Fruit fly (Drosophila melanogaster) whole organism, embryonic: ENCODE results near the gene Mrp5.

Experiments
- BtbVII ChIP-seq: fragments of 200-800 bp; sonication (Bioruptor generic); optimal IDR thresholded peaks from 3 replicates; lab custom pipeline; 2017; ENCODE audit warnings: missing biosample characterization, mild to moderate bottlenecking, missing genetic modification characterization
- CG1024 ChIP-seq: fragments of 200-800 bp; sonication (Bioruptor generic); IDR thresholded peaks from 2 replicates; pipeline ENCODE4 v1.3.6; 2022; ENCODE audit warnings: missing biosample characterization, missing genetic modification characterization
- CG10366 ChIP-seq: fragments of 200-800 bp; sonication (Bioruptor generic); IDR thresholded peaks from 2 replicates; pipeline ENCODE4 v1.3.6; 2022; ENCODE audit warnings: missing biosample characterization, missing genetic modification characterization
- CG11085 ChIP-seq: fragments of 200-800 bp; sonication (Bioruptor generic); IDR thresholded peaks from 2 replicates; pipeline ENCODE4 v1.3.6; 2022; ENCODE audit warnings: missing biosample characterization, missing genetic modification characterization
- CG12769 ChIP-seq: fragments of 200-800 bp; sonication (Bioruptor generic); optimal IDR thresholded peaks from 2 replicates; lab custom pipeline; 2019; ENCODE audit warnings: missing biosample characterization, mild to moderate bottlenecking, missing genetic modification characterization, moderate library complexity
- CG13424 ChIP-seq: fragments of 200-800 bp; sonication (Bioruptor generic); optimal IDR thresholded peaks from 2 replicates; lab custom pipeline; 2019; ENCODE audit warnings: missing biosample characterization, mild to moderate bottlenecking, missing genetic modification characterization, moderate library complexity
- CG15514 ChIP-seq: fragments of 200-800 bp; sonication (Bioruptor generic); optimal IDR thresholded peaks from 3 replicates; lab custom pipeline; 2017; ENCODE audit warnings: missing biosample characterization, missing genetic modification characterization, mild to moderate bottlenecking, moderate library complexity, missing genetic modification reagents
- CG15601 ChIP-seq: fragments of 200-800 bp; sonication (Bioruptor generic); optimal IDR thresholded peaks from 3 replicates; lab custom pipeline; 2019; ENCODE audit warnings: missing biosample characterization, mild to moderate bottlenecking, missing genetic modification characterization, moderate library complexity
- CG15696 ChIP-seq: fragments of 200-800 bp; sonication (Bioruptor generic); optimal IDR thresholded peaks from 2 replicates; lab custom pipeline; 2019; ENCODE audit warnings: missing biosample characterization, mild to moderate bottlenecking, missing genetic modification characterization, moderate library complexity
- CG1602 ChIP-seq: fragments of 200-800 bp; sonication (Bioruptor generic); optimal IDR thresholded peaks from 3 replicates; lab custom pipeline; 2016; ENCODE audit warnings: missing biosample characterization, missing genetic modification characterization
- CG18599 ChIP-seq: fragments of 200-800 bp; sonication (Bioruptor generic); optimal IDR thresholded peaks from 3 replicates; lab custom pipeline; 2017; ENCODE audit warnings: missing biosample characterization, missing genetic modification characterization, mild to moderate bottlenecking, moderate library complexity, missing genetic modification reagents
- CG2889 ChIP-seq: fragments of 200-800 bp; sonication (Bioruptor generic); IDR thresholded peaks from 3 replicates; pipeline ENCODE4 v1.3.6; 2022; ENCODE audit warnings: missing biosample characterization, missing genetic modification characterization
- CG30403 ChIP-seq: fragments of 200-800 bp; sonication (Bioruptor generic); optimal IDR thresholded peaks from 3 replicates; lab custom pipeline; 2016; ENCODE audit warnings: missing biosample characterization, missing genetic modification characterization
- CG34224 ChIP-seq: fragments of 200-800 bp; sonication (Bioruptor generic); IDR thresholded peaks from 3 replicates; pipeline ENCODE4 v1.3.6; 2022; ENCODE audit warnings: missing biosample characterization, missing genetic modification characterization; ENCODE audit not compliant: partially characterized antibody
- CG7928 ChIP-seq: fragments of 200-800 bp; sonication (Bioruptor generic); optimal IDR thresholded peaks from 2 replicates; lab custom pipeline; 2017; ENCODE audit warnings: missing biosample characterization, mild to moderate bottlenecking, missing genetic modification characterization
- CG8359 ChIP-seq: fragments of 200-800 bp; sonication (Bioruptor generic); optimal IDR thresholded peaks from 2 replicates; lab custom pipeline; 2017; ENCODE audit warnings: missing biosample characterization, mild to moderate bottlenecking, missing genetic modification characterization, borderline replicate concordance
- CG8388 ChIP-seq: fragments of 200-800 bp; sonication (Bioruptor generic); optimal IDR thresholded peaks from 2 replicates; lab custom pipeline; 2019; ENCODE audit warnings: missing biosample characterization, mild to moderate bottlenecking, missing genetic modification characterization, moderate library complexity
- D19B ChIP-seq: fragments of 200-800 bp; sonication (Bioruptor generic); optimal IDR thresholded peaks from 2 replicates; lab custom pipeline; 2017; ENCODE audit warnings: missing biosample characterization, mild to moderate bottlenecking, missing genetic modification characterization
- Ets97D ChIP-seq: fragments of 200-800 bp; sonication (Bioruptor generic); optimal IDR thresholded peaks from 3 replicates; lab custom pipeline; 2016; ENCODE audit warnings: missing biosample characterization, missing genetic modification characterization
- Fer2 ChIP-seq: fragments of 200-800 bp; sonication (Bioruptor generic); optimal IDR thresholded peaks from 2 replicates; lab custom pipeline; 2018; ENCODE audit warnings: missing biosample characterization, mild to moderate bottlenecking, missing genetic modification characterization, moderate library complexity
- Gsc ChIP-seq: fragments of 200-800 bp; sonication (Bioruptor generic); IDR thresholded peaks from 2 replicates; pipeline ENCODE4 v1.3.6; 2022; ENCODE audit warnings: missing biosample characterization, missing genetic modification characterization
- HLH54F ChIP-seq: fragments of 200-800 bp; sonication (Bioruptor generic); optimal IDR thresholded peaks from 3 replicates; lab custom pipeline; 2016; ENCODE audit warnings: missing biosample characterization, missing genetic modification characterization
- HLHmδ ChIP-seq: fragments of 200-800 bp; sonication (Bioruptor generic); optimal IDR thresholded peaks from 2 replicates; lab custom pipeline; 2018; ENCODE audit warnings: missing biosample characterization, mild to moderate bottlenecking, missing genetic modification characterization, moderate library complexity
- Hr39 ChIP-seq: fragments of >200 bp; optimal IDR thresholded peaks from 2 replicates; lab custom pipeline; 2017
- Mad ChIP-seq: fragments of 200-800 bp; sonication (Bioruptor generic); optimal IDR thresholded peaks from 2 replicates; lab custom pipeline; 2016; ENCODE audit warnings: missing biosample characterization, missing genetic modification characterization
- Meics ChIP-seq: fragments of 200-800 bp; sonication (Bioruptor generic); optimal IDR thresholded peaks from 2 replicates; lab custom pipeline; 2017; ENCODE audit warnings: missing biosample characterization, mild to moderate bottlenecking, missing genetic modification characterization
- Myb ChIP-seq: fragments of 200-800 bp; sonication (Bioruptor generic); optimal IDR thresholded peaks from 2 replicates; lab custom pipeline; 2016; ENCODE audit warnings: missing biosample characterization, missing genetic modification characterization
- Neu2 ChIP-seq: fragments of 200-800 bp; sonication (Bioruptor generic); optimal IDR thresholded peaks from 3 replicates; lab custom pipeline; 2016; ENCODE audit warnings: missing biosample characterization, missing genetic modification characterization, borderline replicate concordance
- Nf-YA ChIP-seq: fragments of 200-800 bp; sonication (Bioruptor generic); IDR thresholded peaks from 2 replicates; pipeline ENCODE4 v1.3.6; 2022; ENCODE audit warnings: missing biosample characterization, missing genetic modification characterization
- Pdp1 ChIP-seq, 2 experiments: fragments of 200-800 bp; sonication (Bioruptor generic); optimal IDR thresholded peaks; 3 replicates each; lab custom pipeline; 2016; ENCODE audit warnings: missing biosample characterization in 2 of 2, missing genetic modification characterization in 2 of 2, mild to moderate bottlenecking in 1 of 2, moderate library complexity in 1 of 2
- Rx ChIP-seq: fragments of 200-800 bp; sonication (Bioruptor generic); IDR thresholded peaks from 2 replicates; pipeline ENCODE4 v1.3.6; 2022; ENCODE audit warnings: missing biosample characterization, missing genetic modification characterization
- Trl ChIP-seq, 3 experiments: fragments of >200 bp in 2 of 3; fragments of 200-800 bp in 1 of 3; sonication (Bioruptor generic) in 1 of 3; optimal IDR thresholded peaks; 2 replicates in 1 of 3; 3 replicates in 2 of 3; lab custom pipeline; 2016 to 2017; ENCODE audit warnings: missing biosample characterization in 1 of 3, missing genetic modification characterization in 1 of 3
- YL-1 ChIP-seq: fragments of 200-800 bp; sonication (Bioruptor generic); optimal IDR thresholded peaks from 3 replicates; lab custom pipeline; 2017; ENCODE audit warnings: missing biosample characterization, mild to moderate bottlenecking, missing genetic modification characterization
- ara ChIP-seq: fragments of 200-800 bp; sonication (Bioruptor generic); IDR thresholded peaks from 2 replicates; pipeline ENCODE4 v1.3.6; 2022; ENCODE audit warnings: missing biosample characterization, missing genetic modification characterization
- cas ChIP-seq: fragments of 200-800 bp; sonication (Bioruptor generic); IDR thresholded peaks from 2 replicates; pipeline ENCODE4 v1.3.6; 2022; ENCODE audit warnings: missing biosample characterization, missing genetic modification characterization
- ewg ChIP-seq: fragments of 200-800 bp; sonication (Bioruptor generic); optimal IDR thresholded peaks from 3 replicates; lab custom pipeline; 2017; ENCODE audit warnings: mild to moderate bottlenecking, missing biosample characterization, missing genetic modification reagents, missing genetic modification characterization
- eyg ChIP-seq: fragments of 200-800 bp; sonication (Bioruptor generic); optimal IDR thresholded peaks from 3 replicates; lab custom pipeline; 2016; ENCODE audit warnings: missing biosample characterization, missing genetic modification characterization
- gem ChIP-seq: fragments of 200-800 bp; sonication (Bioruptor generic); optimal IDR thresholded peaks from 2 replicates; lab custom pipeline; 2019; ENCODE audit warnings: missing biosample characterization, mild to moderate bottlenecking, missing genetic modification characterization, moderate library complexity
- her ChIP-seq: fragments of 200-800 bp; sonication (Bioruptor generic); optimal IDR thresholded peaks from 2 replicates; lab custom pipeline; 2016; ENCODE audit warnings: missing biosample characterization, missing genetic modification characterization
- hkb ChIP-seq, 2 experiments: fragments of 200-800 bp in 1 of 2; fragments of >200 bp in 1 of 2; sonication (Bioruptor generic) in 1 of 2; IDR thresholded peaks in 1 of 2; optimal IDR thresholded peaks in 1 of 2; 2 replicates each; pipeline versions ENCODE4 v1.3.6 to Lab custom; 2017 to 2022; ENCODE audit warnings: missing biosample characterization in 1 of 2, missing genetic modification characterization in 1 of 2
- jumu ChIP-seq: fragments of 200-800 bp; sonication (Bioruptor generic); optimal IDR thresholded peaks from 3 replicates; lab custom pipeline; 2016; ENCODE audit warnings: missing biosample characterization, missing genetic modification characterization
- lmd ChIP-seq: fragments of 200-800 bp; sonication (Bioruptor generic); IDR thresholded peaks from 2 replicates; pipeline ENCODE4 v1.3.6; 2022; ENCODE audit warnings: missing biosample characterization, missing genetic modification characterization
- psq ChIP-seq: fragments of 200-800 bp; sonication (Bioruptor generic); optimal IDR thresholded peaks from 2 replicates; lab custom pipeline; 2017; ENCODE audit warnings: missing biosample characterization, missing genetic modification characterization
- salm ChIP-seq: fragments of 200-800 bp; sonication (Bioruptor generic); optimal IDR thresholded peaks from 2 replicates; lab custom pipeline; 2018; ENCODE audit warnings: missing biosample characterization, mild to moderate bottlenecking, missing genetic modification characterization
- scrt ChIP-seq: fragments of 200-800 bp; sonication (Bioruptor generic); optimal IDR thresholded peaks from 2 replicates; lab custom pipeline; 2018; ENCODE audit warnings: missing biosample characterization, mild to moderate bottlenecking, missing genetic modification characterization, moderate library complexity
- seq ChIP-seq: fragments of 200-800 bp; sonication (Bioruptor generic); IDR thresholded peaks from 2 replicates; pipeline ENCODE4 v1.3.6; 2022; ENCODE audit warnings: missing biosample characterization, missing genetic modification characterization
- tin ChIP-seq: fragments of 200-800 bp; sonication (Bioruptor generic); optimal IDR thresholded peaks from 3 replicates; lab custom pipeline; 2016; ENCODE audit warnings: missing biosample characterization, missing genetic modification characterization
- trh ChIP-seq: fragments of 200-800 bp; sonication (Bioruptor generic); optimal IDR thresholded peaks from 2 replicates; lab custom pipeline; 2016; ENCODE audit warnings: missing biosample characterization, missing genetic modification characterization
- tup ChIP-seq: fragments of 200-800 bp; sonication (Bioruptor generic); optimal IDR thresholded peaks from 2 replicates; lab custom pipeline; 2016; ENCODE audit warnings: missing biosample characterization, mild to moderate bottlenecking, missing genetic modification characterization, moderate library complexity

The Mrp5 gene

dm6 chr3R:19905932-19906439 lies 30.5 kb upstream of the Mrp5 start (continued):
- peak; percentile 61 for TF ChIP-seq D19B (GFP tag; lab: Kevin White, UChicago)
- no peak for TF ChIP-seq salm (tag; lab: Kevin White, UChicago)
- peak; percentile 89 for TF ChIP-seq lmd (GFP tag; lab: Robert Waterston, UW)
- peak; percentile 97 for TF ChIP-seq CG12769 (tag; lab: Kevin White, UChicago)
- peak; percentile 65 to 74 for TF ChIP-seq Pdp1 (GFP tag; optimal IDR thresholded peaks at IDR 0.05; lab: Kevin White, UChicago)
- TF ChIP-seq tup (GFP tag; lab: Kevin White, UChicago): peak; percentile 47
- peak; percentile 49; the same call in 1 of the 2 replicates for TF ChIP-seq cas (GFP tag; lab: Robert Waterston, UW)
- peak; percentile 80 for TF ChIP-seq BtbVII (GFP tag; lab: Kevin White, UChicago)
- TF ChIP-seq eyg (GFP tag; lab: Kevin White, UChicago): peak; percentile 27
- TF ChIP-seq CG15514 (GFP tag; lab: Kevin White, UChicago): peak; percentile 74
- TF ChIP-seq Neu2 (GFP tag; lab: Kevin White, UChicago): no peak
- peak; percentile 33 for TF ChIP-seq CG15696
- peak; percentile 78 for TF ChIP-seq CG13424 (tag; lab: Kevin White, UChicago)
- peak; percentile 77 for TF ChIP-seq CG30403 (GFP tag; lab: Kevin White, UChicago)
- no peak for TF ChIP-seq Trl (optimal IDR thresholded peaks at IDR 0.05; lab: Kevin White, UChicago)
- peak; percentile 76 for TF ChIP-seq Trl (GFP tag; optimal IDR thresholded peaks at IDR 0.05; lab: Kevin White, UChicago)
- TF ChIP-seq CG15601: peak; percentile 31
- TF ChIP-seq Meics (GFP tag; lab: Kevin White, UChicago): peak; percentile 87
- peak; percentile 72 for TF ChIP-seq ara (GFP tag; lab: Robert Waterston, UW)
- peak; percentile 68 for TF ChIP-seq her (GFP tag; lab: Kevin White, UChicago)
- peak; percentile 30 for TF ChIP-seq Fer2 (tag; lab: Kevin White, UChicago)
- TF ChIP-seq Mad: peak; percentile 70
- peak; percentile 70 for TF ChIP-seq CG1602 (GFP tag; lab: Kevin White, UChicago)
- TF ChIP-seq CG7928 (GFP tag; lab: Kevin White, UChicago): no peak
- TF ChIP-seq Hr39 (lab: Kevin White, UChicago): no peak
- TF ChIP-seq CG8388 (GFP tag; lab: Kevin White, UChicago): peak; percentile 61
- peak; percentile 63 for TF ChIP-seq Nf-YA (GFP tag; lab: Robert Waterston, UW)
- peak; percentile 4 for TF ChIP-seq CG8359 (GFP tag; lab: Kevin White, UChicago)
- TF ChIP-seq CG11085 (GFP tag; lab: Robert Waterston, UW): no peak
- TF ChIP-seq seq (GFP tag; lab: Robert Waterston, UW): peak; percentile 83
- TF ChIP-seq Rx: peak; percentile 80
- peak; percentile 48; the same call in 2 of the 3 replicates for TF ChIP-seq CG2889 (GFP tag; lab: Robert Waterston, UW)
- TF ChIP-seq CG10366 (GFP tag; lab: Robert Waterston, UW): peak; percentile 83
- peak; percentile 56 for TF ChIP-seq scrt
- peak; percentile 82 for TF ChIP-seq gem (tag; lab: Kevin White, UChicago)
- no peak for TF ChIP-seq trh
- peak; percentile 43; the same call in 1 of the 2 replicates for TF ChIP-seq CG1024 (GFP tag; lab: Robert Waterston, UW)
- TF ChIP-seq YL-1: peak; percentile 39
- TF ChIP-seq Myb (GFP tag; lab: Kevin White, UChicago): peak; percentile 71
- TF ChIP-seq HLHmδ: peak; percentile 55
- TF ChIP-seq CG34224 (GFP tag; lab: Robert Waterston, UW): no peak
- TF ChIP-seq psq (GFP tag; lab: Kevin White, UChicago): no peak
- peak; percentile 68 for TF ChIP-seq ewg
- TF ChIP-seq tin (GFP tag; lab: Kevin White, UChicago): peak; percentile 61
- TF ChIP-seq Gsc (GFP tag; lab: Robert Waterston, UW): peak; percentile 72
- TF ChIP-seq Ets97D (GFP tag; lab: Kevin White, UChicago): no peak
- TF ChIP-seq HLH54F (GFP tag; lab: Kevin White, UChicago): peak; percentile 83
- peak; percentile 52 for TF ChIP-seq jumu (GFP tag; lab: Kevin White, UChicago)
- TF ChIP-seq CG18599 (GFP tag; lab: Kevin White, UChicago): peak; percentile 92
- no peak for TF ChIP-seq hkb (optimal IDR thresholded peaks at IDR 0.05; lab: Kevin White, UChicago)
- TF ChIP-seq hkb (GFP tag; IDR thresholded peaks at IDR 0.05; lab: Robert Waterston, UW): peak; percentile 78
